Fruit fly (Drosophila melanogaster) whole organism, embryonic: Measurements from ENCODE around the gene CG31821.

Experiments
- Atf6 ChIP-seq: fragments of 200-800 bp; sonication (Bioruptor generic); IDR thresholded peaks from 2 replicates; pipeline ENCODE4 v1.3.6; 2022; ENCODE audit warnings: missing biosample characterization, missing genetic modification characterization
- Awh ChIP-seq: fragments of 200-800 bp; sonication (Bioruptor generic); IDR thresholded peaks from 2 replicates; pipeline ENCODE4, ENCODE4 v1.3.6; 2022; ENCODE audit warnings: missing biosample characterization, missing genetic modification characterization
- CG13123 ChIP-seq: fragments of 200-800 bp; sonication (Bioruptor generic); optimal IDR thresholded peaks from 2 replicates; lab custom pipeline; 2016; ENCODE audit warnings: missing biosample characterization, missing genetic modification characterization
- CG14441 ChIP-seq: fragments of 200-800 bp; sonication (Bioruptor generic); IDR thresholded peaks from 2 replicates; pipeline ENCODE4 v1.3.6; 2022; ENCODE audit warnings: missing biosample characterization, missing genetic modification characterization
- CG15514 ChIP-seq: fragments of 200-800 bp; sonication (Bioruptor generic); optimal IDR thresholded peaks from 3 replicates; lab custom pipeline; 2017; ENCODE audit warnings: missing biosample characterization, missing genetic modification characterization, mild to moderate bottlenecking, moderate library complexity, missing genetic modification reagents
- CG15601 ChIP-seq: fragments of 200-800 bp; sonication (Bioruptor generic); optimal IDR thresholded peaks from 3 replicates; lab custom pipeline; 2019; ENCODE audit warnings: missing biosample characterization, mild to moderate bottlenecking, missing genetic modification characterization, moderate library complexity
- CG16779 ChIP-seq: fragments of 200-800 bp; sonication (Bioruptor generic); IDR thresholded peaks from 2 replicates; pipeline ENCODE4 v1.3.6; 2022; ENCODE audit warnings: missing biosample characterization, missing genetic modification characterization
- CG17186 ChIP-seq: fragments of 200-800 bp; sonication (Bioruptor generic); optimal IDR thresholded peaks from 3 replicates; lab custom pipeline; 2017; ENCODE audit warnings: missing biosample characterization, missing genetic modification reagents, missing genetic modification characterization
- CG18011 ChIP-seq: fragments of 200-800 bp; sonication (Bioruptor generic); optimal IDR thresholded peaks from 2 replicates; lab custom pipeline; 2017; ENCODE audit warnings: missing biosample characterization, missing genetic modification characterization, mild to moderate bottlenecking, moderate library complexity, missing genotype
- CG2116 ChIP-seq: fragments of 200-800 bp; sonication (Bioruptor generic); optimal IDR thresholded peaks from 3 replicates; lab custom pipeline; 2018; ENCODE audit warnings: missing biosample characterization, mild to moderate bottlenecking, missing genetic modification characterization
- CG30020 ChIP-seq: fragments of 200-800 bp; optimal IDR thresholded peaks from 2 replicates; lab custom pipeline; 2019; ENCODE audit warnings: missing biosample characterization, mild to moderate bottlenecking, missing genetic modification characterization, moderate library complexity
- CG30431 ChIP-seq: fragments of 200-800 bp; sonication (Bioruptor generic); optimal IDR thresholded peaks from 2 replicates; lab custom pipeline; 2017; ENCODE audit warnings: missing biosample characterization, missing genetic modification characterization
- CG3847 ChIP-seq: fragments of 200-800 bp; sonication (Bioruptor generic); IDR thresholded peaks from 2 replicates; pipeline ENCODE4 v1.3.6; 2022; ENCODE audit warnings: missing biosample characterization, missing genetic modification characterization
- CG42726 ChIP-seq: fragments of 200-800 bp; sonication (Bioruptor generic); IDR thresholded peaks from 2 replicates; pipeline ENCODE4 v1.3.6; 2022; ENCODE audit warnings: missing biosample characterization, missing genetic modification characterization; ENCODE audit not compliant: partially characterized antibody
- CG4328 ChIP-seq: fragments of 200-800 bp; sonication (Bioruptor generic); optimal IDR thresholded peaks from 3 replicates; lab custom pipeline; 2017; ENCODE audit warnings: missing biosample characterization, missing genetic modification reagents, missing genetic modification characterization
- CG6689 ChIP-seq: fragments of 200-800 bp; sonication (Bioruptor generic); IDR thresholded peaks from 2 replicates; pipeline ENCODE4 v1.3.6; 2022; ENCODE audit warnings: missing biosample characterization, missing genetic modification characterization
- CG7372 ChIP-seq: fragments of 200-800 bp; sonication (Bioruptor generic); IDR thresholded peaks from 2 replicates; pipeline ENCODE4 v1.3.6; 2022; ENCODE audit warnings: missing biosample characterization, missing genetic modification characterization
- Dll ChIP-seq: fragments of 200-800 bp; sonication (Bioruptor generic); IDR thresholded peaks from 4 replicates; pipeline ENCODE4 v1.3.6; 2022; ENCODE audit warnings: missing biosample characterization, missing genetic modification characterization; ENCODE audit not compliant: partially characterized antibody
- Doc3 ChIP-seq: fragments of 200-800 bp; sonication (Bioruptor generic); IDR thresholded peaks from 3 replicates; pipeline ENCODE4 v1.3.6; 2022; ENCODE audit warnings: missing biosample characterization, missing genetic modification characterization; ENCODE audit not compliant: partially characterized antibody
- Dp ChIP-seq: fragments of 200-800 bp; sonication (Bioruptor generic); optimal IDR thresholded peaks from 2 replicates; lab custom pipeline; 2018; ENCODE audit warnings: missing biosample characterization, mild to moderate bottlenecking, missing genetic modification characterization, moderate library complexity
- Ets65A ChIP-seq: fragments of 200-800 bp; sonication (Bioruptor generic); peaks from one replicate; lab custom pipeline; 2016; ENCODE audit warnings: missing biosample characterization, missing genetic modification characterization
- Fer3 ChIP-seq: fragments of 200-800 bp; sonication (Bioruptor generic); optimal IDR thresholded peaks from 2 replicates; lab custom pipeline; 2018; ENCODE audit warnings: missing biosample characterization, mild to moderate bottlenecking, missing genetic modification characterization, moderate library complexity
- H2.0 ChIP-seq: fragments of 200-800 bp; sonication (Bioruptor generic); IDR thresholded peaks from 2 replicates; pipeline ENCODE4 v1.3.6; 2022; ENCODE audit warnings: missing biosample characterization, missing genetic modification characterization
- HLH3B ChIP-seq: fragments of 200-800 bp; sonication (Bioruptor generic); IDR thresholded peaks from 2 replicates; pipeline ENCODE4 v1.3.6; 2022; ENCODE audit warnings: missing biosample characterization, missing genetic modification characterization
- Lhr ChIP-seq: fragments of 200-800 bp; sonication (Bioruptor generic); optimal IDR thresholded peaks from 3 replicates; lab custom pipeline; 2017; ENCODE audit warnings: mild to moderate bottlenecking, missing biosample characterization, missing genetic modification reagents, missing genetic modification characterization
- NC2β ChIP-seq: fragments of 200-800 bp; sonication (Bioruptor generic); optimal IDR thresholded peaks from 2 replicates; lab custom pipeline; 2016; ENCODE audit warnings: missing biosample characterization, missing genetic modification characterization
- al ChIP-seq: fragments of 200-800 bp; sonication (Bioruptor generic); IDR thresholded peaks from 2 replicates; pipeline ENCODE4 v1.3.6; 2022; ENCODE audit warnings: missing biosample characterization, missing genetic modification characterization
- ara ChIP-seq: fragments of 200-800 bp; sonication (Bioruptor generic); IDR thresholded peaks from 2 replicates; pipeline ENCODE4 v1.3.6; 2022; ENCODE audit warnings: missing biosample characterization, missing genetic modification characterization
- ato ChIP-seq: fragments of 200-800 bp; sonication (Bioruptor generic); IDR thresholded peaks from 2 replicates; pipeline ENCODE4 v1.3.6; 2022; ENCODE audit warnings: missing biosample characterization, missing genetic modification characterization; ENCODE audit not compliant: partially characterized antibody
- bsh ChIP-seq, 2 experiments: fragments of 200-800 bp; sonication (Bioruptor generic); optimal IDR thresholded peaks; 2 replicates each; lab custom pipeline; 2017 to 2018; ENCODE audit warnings: mild to moderate bottlenecking in 2 of 2, missing biosample characterization in 2 of 2, missing genetic modification characterization in 2 of 2, moderate library complexity in 1 of 2
- cato ChIP-seq: fragments of 200-800 bp; sonication (Bioruptor generic); optimal IDR thresholded peaks from 2 replicates; lab custom pipeline; 2016; ENCODE audit warnings: missing biosample characterization, missing genetic modification characterization, borderline replicate concordance
- chif ChIP-seq, 2 experiments: fragments of 200-800 bp; sonication (Bioruptor generic); optimal IDR thresholded peaks; 3 replicates each; lab custom pipeline; 2016; ENCODE audit warnings: missing biosample characterization in 2 of 2, missing genetic modification characterization in 2 of 2
- chm ChIP-seq: fragments of 200-800 bp; sonication (Bioruptor generic); IDR thresholded peaks from 2 replicates; pipeline ENCODE4 v1.3.6; 2022; ENCODE audit warnings: missing biosample characterization, missing genetic modification characterization
- da ChIP-seq: fragments of 200-800 bp; sonication (Bioruptor generic); optimal IDR thresholded peaks from 2 replicates; lab custom pipeline; 2016; ENCODE audit warnings: missing biosample characterization, missing genetic modification characterization
- dmrt11E ChIP-seq: fragments of 200-800 bp; sonication (Bioruptor generic); optimal IDR thresholded peaks from 3 replicates; lab custom pipeline; 2018; ENCODE audit warnings: missing biosample characterization, mild to moderate bottlenecking, missing genetic modification characterization, moderate library complexity
- emc ChIP-seq: fragments of 200-800 bp; sonication (Bioruptor generic); optimal IDR thresholded peaks from 2 replicates; lab custom pipeline; 2016; ENCODE audit warnings: missing biosample characterization, missing genetic modification characterization
- ewg ChIP-seq: fragments of 200-800 bp; sonication (Bioruptor generic); optimal IDR thresholded peaks from 3 replicates; lab custom pipeline; 2017; ENCODE audit warnings: mild to moderate bottlenecking, missing biosample characterization, missing genetic modification reagents, missing genetic modification characterization
- gt ChIP-seq: fragments of 200-800 bp; sonication (Bioruptor generic); IDR thresholded peaks from 2 replicates; pipeline ENCODE4 v1.3.6; 2022; ENCODE audit warnings: missing biosample characterization, missing genetic modification characterization
- jumu ChIP-seq: fragments of 200-800 bp; sonication (Bioruptor generic); optimal IDR thresholded peaks from 3 replicates; lab custom pipeline; 2016; ENCODE audit warnings: missing biosample characterization, missing genetic modification characterization
- sens ChIP-seq: fragments of 200-800 bp; sonication (Bioruptor generic); peaks from one replicate; lab custom pipeline; 2016; ENCODE audit warnings: missing biosample characterization, missing genetic modification characterization
- sisA ChIP-seq: fragments of 200-800 bp; sonication (Bioruptor generic); IDR thresholded peaks from 2 replicates; pipeline ENCODE4 v1.3.6; 2022; ENCODE audit warnings: missing biosample characterization, missing genetic modification characterization
- toy ChIP-seq: fragments of 200-800 bp; sonication (Bioruptor generic); IDR thresholded peaks from 2 replicates; pipeline ENCODE4 v1.3.6; 2022; ENCODE audit warnings: missing biosample characterization, missing genetic modification characterization

Gene CG31821

DNA sequence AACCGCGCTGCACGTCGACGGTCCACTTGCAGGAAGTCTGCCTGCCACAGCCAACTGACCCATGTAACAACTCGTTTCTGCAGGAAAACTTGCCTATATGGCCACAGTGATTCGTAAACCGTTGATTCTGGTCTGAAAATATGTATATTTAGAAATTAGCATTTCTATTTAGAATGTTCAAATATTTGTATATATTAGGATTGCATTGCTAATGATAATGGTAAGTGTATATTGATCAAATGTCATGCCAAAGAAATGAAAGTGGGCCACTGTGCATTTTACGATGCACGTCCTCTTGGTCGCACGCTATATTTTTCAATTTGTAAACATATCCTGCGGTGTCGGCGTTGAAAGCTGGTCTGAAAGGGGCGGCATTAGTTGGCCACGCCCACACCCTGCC lies 16.0 kb downstream of the CG31821 start:
- TF ChIP-seq CG6689, result 0 out of 2 replicates have a peak, but pooled peaks have one; percentile 13
- no peak for TF ChIP-seq CG15601
- TF ChIP-seq CG30020, result no peak
- no peak for TF ChIP-seq Dp (GFP tag; lab: Kevin White, UChicago)
- no peak for TF ChIP-seq toy (GFP tag; lab: Robert Waterston, UW)
- no peak for TF ChIP-seq da (GFP tag; lab: Kevin White, UChicago)
- TF ChIP-seq CG13123, result no peak
- TF ChIP-seq Ets65A (GFP tag; lab: Kevin White, UChicago), result peak; percentile 8
- TF ChIP-seq Lhr (GFP tag; lab: Kevin White, UChicago), result no peak
- TF ChIP-seq CG4328 (GFP tag; lab: Kevin White, UChicago), result no peak
- TF ChIP-seq CG7372 (GFP tag; lab: Robert Waterston, UW), result no peak
- no peak for TF ChIP-seq emc (GFP tag; lab: Kevin White, UChicago)
- TF ChIP-seq CG30431 (GFP tag; lab: Kevin White, UChicago), result no peak
- TF ChIP-seq NC2β (GFP tag; lab: Kevin White, UChicago), result no peak
- TF ChIP-seq Dll (GFP tag; lab: Robert Waterston, UW), result no peak
- TF ChIP-seq chif (GFP tag; optimal IDR thresholded peaks at IDR 0.05; lab: Kevin White, UChicago), result no peak
- TF ChIP-seq CG17186, result no peak
- TF ChIP-seq gt (GFP tag; lab: Robert Waterston, UW), result no peak
- no peak for TF ChIP-seq CG14441 (GFP tag; lab: Robert Waterston, UW)
- no peak for TF ChIP-seq HLH3B
- TF ChIP-seq H2.0 (GFP tag; lab: Robert Waterston, UW), result no peak
- no peak for TF ChIP-seq CG3847
- TF ChIP-seq sens (GFP tag; lab: Kevin White, UChicago), result peak; percentile 77
- no peak for TF ChIP-seq Doc3
- TF ChIP-seq cato, result no peak
- TF ChIP-seq CG16779 (GFP tag; lab: Robert Waterston, UW), result 0 out of 2 replicates have a peak, but pooled peaks have one; percentile 25
- TF ChIP-seq Atf6 (GFP tag; lab: Robert Waterston, UW), result no peak
- TF ChIP-seq CG42726, result no peak
- TF ChIP-seq CG18011 (GFP tag; lab: Kevin White, UChicago), result no peak
- 0 out of 2 replicates have a peak, but pooled peaks have one; percentile 14 for TF ChIP-seq sisA (GFP tag; lab: Robert Waterston, UW)
- TF ChIP-seq ara (GFP tag; lab: Robert Waterston, UW), result peak; percentile 41; the same call in 1 of the 2 replicates
- TF ChIP-seq ewg, result no peak
- TF ChIP-seq bsh (GFP tag; optimal IDR thresholded peaks at IDR 0.05; lab: Kevin White, UChicago), result no peak
- no peak for TF ChIP-seq jumu (GFP tag; lab: Kevin White, UChicago)
- no peak for TF ChIP-seq CG15514 (GFP tag; lab: Kevin White, UChicago)
- TF ChIP-seq Awh (GFP tag; lab: Robert Waterston, UW), result no peak

DNA sequence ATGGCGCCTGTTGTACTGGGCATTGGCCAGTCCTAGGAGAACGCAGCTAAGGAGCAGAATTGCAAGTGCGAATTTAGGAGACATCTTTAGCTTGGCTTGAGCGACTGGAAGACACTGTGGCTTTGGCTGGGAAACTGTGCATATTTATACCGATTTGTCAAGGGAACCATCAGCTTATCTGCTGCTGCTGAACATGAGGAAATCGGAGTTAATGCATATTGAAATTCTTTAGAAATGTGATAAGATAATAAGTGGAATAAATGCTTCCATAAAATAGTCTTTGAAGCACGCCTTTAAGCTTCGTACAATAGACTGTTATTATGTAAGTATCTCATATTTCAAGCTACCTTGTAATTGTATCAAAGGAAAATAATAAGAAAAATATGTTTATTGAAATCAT lies 19.1 kb downstream of the CG31821 start, which contains the start of gene CG44475:
CG44475 (minus strand) TSS at position 101 of the 400 bp plus-strand sequence.
- no peak for TF ChIP-seq al (GFP tag; lab: Robert Waterston, UW)
- TF ChIP-seq CG2116 (GFP tag; lab: Kevin White, UChicago), result no peak
- TF ChIP-seq ato, result no peak
- TF ChIP-seq Fer3, result no peak
- no peak for TF ChIP-seq dmrt11E (tag; lab: Kevin White, UChicago)
- no peak for TF ChIP-seq chm (GFP tag; lab: Robert Waterston, UW)
